Worm (Caenorhabditis elegans) whole organism, L4/young adult: ENCODE measurements around the gene irld-30.
"Not testable (repeated sequence)": the region's sequence is repeated elsewhere in the genome, so short reads cannot be mapped to it uniquely, and the experiment has no call there.

Experiments
- W03F9.2 ChIP-seq: fragments of 150-350 bp; optimal IDR thresholded peaks from 2 replicates; lab custom pipeline; 2014; ENCODE audit warnings: missing biosample characterization, missing genetic modification characterization
- dao-5 ChIP-seq: sonication (generic microtip); optimal IDR thresholded peaks from 2 replicates; lab custom pipeline; 2016; ENCODE audit warnings: missing genotype, missing genetic modification characterization, moderate library complexity, missing compliant biosample characterization
- him-1 ChIP-seq: sonication (generic microtip); optimal IDR thresholded peaks from 2 replicates; lab custom pipeline; 2016; ENCODE audit warnings: missing genotype, missing genetic modification reagents, missing genetic modification characterization, missing compliant biosample characterization

The irld-30 gene

ce11 chrV:2341285-2341684, at the start of gene irld-30:
Gene irld-30 (minus strand): TSS chrV:2341385.
- TF ChIP-seq W03F9.2 (tag; lab: Kevin White, UChicago) (no peak), dao-5 (tag; lab: Kevin White, UChicago) (no peak), him-1 (no peak)

- no peak for TF ChIP-seq W03F9.2 (tag; lab: Kevin White, UChicago)
- TF ChIP-seq dao-5 (tag; lab: Kevin White, UChicago) = no peak
- no peak for TF ChIP-seq him-1
Measured at ce11 chrV:2343572-2343971, 2.4 kb upstream of the irld-30 start.

- TF ChIP-seq him-1 (no peak), W03F9.2 (tag; lab: Kevin White, UChicago) (no peak), dao-5 (tag; lab: Kevin White, UChicago) (no peak)
Measured at ce11 chrV:2342083-2342482, 898 bp upstream of the irld-30 start.

- TF ChIP-seq dao-5 (tag; lab: Kevin White, UChicago) (no peak), him-1 (no peak), W03F9.2 (tag; lab: Kevin White, UChicago) (no peak)
Measured at ce11 chrV:2338538-2338937, 2.6 kb downstream of the irld-30 start, which contains the start of gene irld-29. Gene irld-29 (minus strand): TSS chrV:2338638.

ce11 chrV:2336151-2336550, 5.0 kb downstream of the irld-30 start, which contains the start of gene irld-28:
Gene irld-28 (minus strand): TSS chrV:2336251.
- TF ChIP-seq him-1 (no peak), dao-5 (tag; lab: Kevin White, UChicago) (no peak), W03F9.2 (tag; lab: Kevin White, UChicago) (no peak)

- not testable (repeated sequence) for TF ChIP-seq dao-5 (tag; lab: Kevin White, UChicago); him-1; W03F9.2 (tag; lab: Kevin White, UChicago)
Measured at ce11 chrV:2331616-2332015, 9.6 kb downstream of the irld-30 start, which contains the start of gene irld-32. Gene irld-32 (plus strand): TSS chrV:2331916.

ce11 chrV:2330129-2330528, 11.1 kb downstream of the irld-30 start, which contains the start of gene pud-1.1:
Gene pud-1.1 (plus strand): TSS chrV:2330429.
- TF ChIP-seq him-1; dao-5 (tag; lab: Kevin White, UChicago); W03F9.2 (tag; lab: Kevin White, UChicago): not testable (repeated sequence)

- no peak for TF ChIP-seq W03F9.2 (tag; lab: Kevin White, UChicago)
- no peak for TF ChIP-seq him-1
- TF ChIP-seq dao-5 (tag; lab: Kevin White, UChicago) = no peak
Measured at ce11 chrV:2327124-2327523, 14.1 kb downstream of the irld-30 start.

- TF ChIP-seq W03F9.2 (tag; lab: Kevin White, UChicago) (no peak), him-1 (no peak), dao-5 (tag; lab: Kevin White, UChicago) (no peak)
Measured at ce11 chrV:2326378-2326777, 14.8 kb downstream of the irld-30 start, which contains the start of gene pud-4. Gene pud-4 (plus strand): TSS chrV:2326678.

- TF ChIP-seq W03F9.2 (tag; lab: Kevin White, UChicago) (no peak), dao-5 (tag; lab: Kevin White, UChicago) (no peak), him-1 (no peak)
Measured at ce11 chrV:2325052-2325451, 16.1 kb downstream of the irld-30 start, which contains the start of gene pud-3. Gene pud-3 (minus strand): TSS chrV:2325152.

- no peak for TF ChIP-seq dao-5 (tag; lab: Kevin White, UChicago)
- TF ChIP-seq W03F9.2 (tag; lab: Kevin White, UChicago) = no peak
- TF ChIP-seq him-1 = no peak
Measured at ce11 chrV:2324260-2324659, 16.9 kb downstream of the irld-30 start.

ce11 chrV:2322466-2322865, 18.7 kb downstream of the irld-30 start, which contains the start of gene pud-1.2:
Gene pud-1.2 (minus strand): TSS chrV:2322566.
- TF ChIP-seq dao-5 (tag; lab: Kevin White, UChicago); him-1; W03F9.2 (tag; lab: Kevin White, UChicago): not testable (repeated sequence)

- not testable (repeated sequence) for TF ChIP-seq him-1; W03F9.2 (tag; lab: Kevin White, UChicago); dao-5 (tag; lab: Kevin White, UChicago)
Measured at ce11 chrV:2321001-2321400, 20.2 kb downstream of the irld-30 start, which contains the start of gene Y19D10B.6. Gene Y19D10B.6 (minus strand): TSS chrV:2321101.

- no peak for TF ChIP-seq W03F9.2 (tag; lab: Kevin White, UChicago)
- TF ChIP-seq him-1 = no peak
- TF ChIP-seq dao-5 (tag; lab: Kevin White, UChicago) = no peak
Measured at ce11 chrV:2308246-2308645, 32.9 kb downstream of the irld-30 start.

- TF ChIP-seq him-1 (no peak), dao-5 (tag; lab: Kevin White, UChicago) (no peak), W03F9.2 (tag; lab: Kevin White, UChicago) (no peak)
Measured at ce11 chrV:2306383-2306782, 34.8 kb downstream of the irld-30 start.
